Fruit fly (Drosophila melanogaster): ENCODE data around the gene BoYb.

BoYb gene

dm6 chr3L:22877934-22878333, 23.8 kb upstream of the BoYb start (continued):
- no peak for TF ChIP-seq gro (GFP tag; optimal IDR thresholded peaks at IDR 0.05)
- no peak for TF ChIP-seq gsb (GFP tag; IDR thresholded peaks at IDR 0.05)
- no peak for TF ChIP-seq Lpt (GFP tag; optimal IDR thresholded peaks at IDR 0.05)
- no peak for TF ChIP-seq corto (GFP tag; optimal IDR thresholded peaks at IDR 0.05)
- TF ChIP-seq CkIIα-i1 (GFP tag; IDR thresholded peaks at IDR 0.05): no peak
- TF ChIP-seq Nf-YC (tag; optimal IDR thresholded peaks at IDR 0.05): peak; percentile 69
- TF ChIP-seq ap (GFP tag; IDR thresholded peaks at IDR 0.05): no peak
- no peak for TF ChIP-seq wor (GFP tag; IDR thresholded peaks at IDR 0.05)
- no peak for TF ChIP-seq CG8924 (tag; optimal IDR thresholded peaks at IDR 0.05)
- TF ChIP-seq CG7357 (GFP tag; IDR thresholded peaks at IDR 0.05): no peak
- TF ChIP-seq Myb (GFP tag; optimal IDR thresholded peaks at IDR 0.05): peak; percentile 29
- TF ChIP-seq dysf (GFP tag; IDR thresholded peaks at IDR 0.05): no peak
- no peak for TF ChIP-seq luna (GFP tag; optimal IDR thresholded peaks at IDR 0.05)
- peak; percentile 0 for TF ChIP-seq Dp (GFP tag; optimal IDR thresholded peaks at IDR 0.05)
- TF ChIP-seq CG14441 (GFP tag; IDR thresholded peaks at IDR 0.05): no peak
- no peak for TF ChIP-seq CG33557 (GFP tag; optimal IDR thresholded peaks at IDR 0.05)
- no peak for TF ChIP-seq Fer1 (GFP tag; optimal IDR thresholded peaks at IDR 0.05)
- no peak for TF ChIP-seq grau (tag; optimal IDR thresholded peaks at IDR 0.05)
- TF ChIP-seq CG10979 (tag; optimal IDR thresholded peaks at IDR 0.05): no peak
- TF ChIP-seq CG9932 (GFP tag; IDR thresholded peaks at IDR 0.05): no peak
- peak; percentile 50 for TF ChIP-seq Med (GFP tag)
- TF ChIP-seq CG17829 (tag; optimal IDR thresholded peaks at IDR 0.05): no peak
- TF ChIP-seq bowl (GFP tag; IDR thresholded peaks at IDR 0.05): no peak
- no peak for TF ChIP-seq sob (GFP tag; IDR thresholded peaks at IDR 0.05)
- TF ChIP-seq CG1603 (tag; optimal IDR thresholded peaks at IDR 0.05): peak; percentile 47
- no peak for TF ChIP-seq Atf-2 (GFP tag; optimal IDR thresholded peaks at IDR 0.05)
- no peak for TF ChIP-seq Doc2 (GFP tag; IDR thresholded peaks at IDR 0.05)
- no peak for TF ChIP-seq Fer3 (tag; optimal IDR thresholded peaks at IDR 0.05)
- no peak for TF ChIP-seq wdn (GFP tag; IDR thresholded peaks at IDR 0.05)
- TF ChIP-seq Xrp1 (GFP tag; IDR thresholded peaks at IDR 0.05): no peak
- no peak for TF ChIP-seq row (GFP tag; IDR thresholded peaks at IDR 0.05)
- no peak for TF ChIP-seq fd96Cb (tag; optimal IDR thresholded peaks at IDR 0.05)
- no peak for TF ChIP-seq unpg (GFP tag; optimal IDR thresholded peaks at IDR 0.05)
- no peak for TF ChIP-seq CG8765 (GFP tag; IDR thresholded peaks at IDR 0.05)
- no peak for TF ChIP-seq CG10462 (GFP tag; optimal IDR thresholded peaks at IDR 0.05)
- no peak for TF ChIP-seq Hey (tag; optimal IDR thresholded peaks at IDR 0.05)
- TF ChIP-seq oc (tag; optimal IDR thresholded peaks at IDR 0.05): no peak
- TF ChIP-seq CG3726 (GFP tag; IDR thresholded peaks at IDR 0.05): no peak
- peak; percentile 37 for TF ChIP-seq nom (GFP tag; optimal IDR thresholded peaks at IDR 0.05)
- peak; percentile 96 for TF ChIP-seq CG14710 (tag; optimal IDR thresholded peaks at IDR 0.05)
- no peak for TF ChIP-seq Meics (GFP tag; optimal IDR thresholded peaks at IDR 0.05)
- no peak for TF ChIP-seq Gsc (GFP tag; IDR thresholded peaks at IDR 0.05)
- TF ChIP-seq CG8944 (GFP tag; optimal IDR thresholded peaks at IDR 0.05): no peak
- no peak for TF ChIP-seq CG18619 (GFP tag; optimal IDR thresholded peaks at IDR 0.05)
- 0 out of 2 replicates have a peak, but pooled peaks have one; percentile 25 for TF ChIP-seq E2f2 (GFP tag; IDR thresholded peaks at IDR 0.05)
- TF ChIP-seq CG8281 (tag; optimal IDR thresholded peaks at IDR 0.05): no peak
- no peak for TF ChIP-seq Abd-B (GFP tag; optimal IDR thresholded peaks at IDR 0.05)
- TF ChIP-seq Bgb (GFP tag; IDR thresholded peaks at IDR 0.05; ENCODE audit: partially characterized antibody): no peak
- peak; percentile 23 for TF ChIP-seq HLHmδ (GFP tag; optimal IDR thresholded peaks at IDR 0.05)
- TF ChIP-seq fru (optimal IDR thresholded peaks at IDR 0.05): no peak
- TF ChIP-seq gt (GFP tag; IDR thresholded peaks at IDR 0.05): no peak
- no peak for TF ChIP-seq Poxn (GFP tag; IDR thresholded peaks at IDR 0.05)
- peak; percentile 0 for TF ChIP-seq CG7271 (tag; optimal IDR thresholded peaks at IDR 0.05)

Data from whole organism, embryonic.